Worm (Caenorhabditis elegans): ENCODE data around the gene hira-1.

DNA sequence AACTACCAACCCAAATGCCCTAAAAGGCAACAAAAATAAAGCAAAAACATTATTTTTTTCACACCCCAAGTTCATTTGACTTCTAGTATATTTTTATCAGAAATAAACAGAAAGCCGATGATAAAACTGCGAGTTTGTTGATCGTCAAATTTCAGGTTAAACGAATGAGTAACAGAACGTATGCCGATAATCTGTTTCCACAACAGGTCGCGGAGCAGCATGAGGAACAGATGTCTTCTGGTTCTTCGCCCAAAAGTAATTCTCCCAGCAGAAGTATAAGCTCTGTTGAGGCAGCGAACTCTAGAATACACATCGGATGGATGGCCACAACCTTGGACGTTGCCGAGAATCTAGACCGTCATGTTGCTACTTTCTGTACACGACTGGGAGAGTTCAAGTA, 39.5 kb downstream of the hira-1 start, which contains the start of gene prmt-5:
- no peak for TF ChIP-seq pes-1 (GFP tag; IDR thresholded peaks at IDR 0.05)
- no peak for TF ChIP-seq ceh-36 (tag; optimal IDR thresholded peaks at IDR 0.05)
- no peak for TF ChIP-seq ama-1 (optimal IDR thresholded peaks at IDR 0.05)
